Fruit fly (Drosophila melanogaster): Measurements from ENCODE around the gene CG14937.

- TF ChIP-seq h (optimal IDR thresholded peaks at IDR 0.05) (no peak), Sin3A (optimal IDR thresholded peaks at IDR 0.05) (no peak)
Observed at dm6 chr2L:11839612-11840011, 45.7 kb upstream of the CG14937 start, which contains the start of gene Sfp33A3.

Data from Kc167 (cell line).